Fruit fly (Drosophila melanogaster) whole organism, wandering third instar larva: Measurements from ENCODE around the gene CG3104.

Experiments
- Hr78 ChIP-seq: fragments of >200 bp; optimal IDR thresholded peaks from 2 replicates; lab custom pipeline; 2017; ENCODE audit warnings: missing biosample characterization, missing genetic modification characterization
- br ChIP-seq: fragments of 200-800 bp; sonication (Bioruptor generic); optimal IDR thresholded peaks from 2 replicates; lab custom pipeline; 2016; ENCODE audit warnings: missing biosample characterization, missing genetic modification characterization
- fru ChIP-seq: fragments of 200-800 bp; sonication (Bioruptor generic); optimal IDR thresholded peaks from 3 replicates; lab custom pipeline; 2016; ENCODE audit warnings: missing biosample characterization, mild to moderate bottlenecking, missing genetic modification characterization
- psq ChIP-seq: fragments of 200-800 bp; sonication (Bioruptor generic); optimal IDR thresholded peaks from 3 replicates; lab custom pipeline; 2017; ENCODE audit warnings: missing biosample characterization, mild to moderate bottlenecking, missing genetic modification characterization, moderate library complexity
- usp ChIP-seq: fragments of >200 bp; optimal IDR thresholded peaks from 2 replicates; lab custom pipeline; 2017; ENCODE audit warnings: missing biosample characterization, missing genetic modification characterization

DNA sequence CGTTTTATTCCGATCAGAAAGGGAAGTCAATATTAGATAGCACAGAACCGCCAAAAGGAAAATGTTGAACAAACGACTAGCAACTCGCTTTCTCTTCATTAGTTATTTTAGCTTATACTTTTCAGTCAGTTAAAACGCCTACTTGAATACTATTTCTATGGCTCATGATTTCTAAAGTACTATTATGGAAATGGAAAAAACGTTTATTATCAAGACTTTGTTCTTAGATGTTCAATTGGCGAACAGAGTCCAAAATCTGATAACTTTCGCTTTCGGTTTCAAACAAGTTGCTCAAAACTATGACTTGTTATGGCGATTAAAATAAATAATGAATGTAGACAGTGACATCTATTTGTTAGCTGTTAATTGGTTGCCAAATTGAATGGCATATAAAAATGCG, 30.2 kb downstream of the CG3104 start, which contains the start of gene CG3123:
- TF ChIP-seq fru (GFP tag; lab: Kevin White, UChicago), result no peak
- no peak for TF ChIP-seq psq (GFP tag; lab: Kevin White, UChicago)
- no peak for TF ChIP-seq Hr78 (GFP tag; lab: Kevin White, UChicago)
- no peak for TF ChIP-seq usp
- TF ChIP-seq br, result no peak
